Worm (Caenorhabditis elegans) whole organism, young adult: ENCODE results near the gene pgl-2.

Experiments used
- ama-1 ChIP-seq, 3 experiments: fragments of 150-350 bp in 1 of 3; sonication (generic microtip) in 2 of 3; optimal IDR thresholded peaks; 2 replicates each; lab custom pipeline; 2014 to 2018; ENCODE audit warnings: missing biosample characterization in 2 of 3, missing genetic modification characterization in 2 of 3, missing genetic modification reagents in 2 of 3
- ets-4 ChIP-seq: fragments of 200-800 bp; sonication (Bioruptor generic); optimal IDR thresholded peaks from 2 replicates; lab custom pipeline; 2018; ENCODE audit warnings: mild to moderate bottlenecking, missing genetic modification characterization, missing compliant biosample characterization
- him-1 ChIP-seq: sonication (generic microtip); optimal IDR thresholded peaks from 2 replicates; lab custom pipeline; 2016; ENCODE audit warnings: missing genotype, missing genetic modification reagents, missing genetic modification characterization, missing compliant biosample characterization
- nhr-80 ChIP-seq: sonication (generic microtip); optimal IDR thresholded peaks from 2 replicates; lab custom pipeline; 2016; ENCODE audit warnings: missing genetic modification characterization, missing compliant biosample characterization
- pha-4 ChIP-seq: fragments of 150-350 bp; sonication (generic microtip); optimal IDR thresholded peaks from 2 replicates; lab custom pipeline; 2014; ENCODE audit warnings: missing biosample characterization, missing genetic modification reagents, missing genetic modification characterization
- sea-2 ChIP-seq: fragments of 200-800 bp; sonication (Bioruptor generic); IDR thresholded peaks from 2 replicates; pipeline ENCODE4 v1.3.6; 2022; ENCODE audit warnings: missing genetic modification characterization, missing compliant biosample characterization

DNA sequence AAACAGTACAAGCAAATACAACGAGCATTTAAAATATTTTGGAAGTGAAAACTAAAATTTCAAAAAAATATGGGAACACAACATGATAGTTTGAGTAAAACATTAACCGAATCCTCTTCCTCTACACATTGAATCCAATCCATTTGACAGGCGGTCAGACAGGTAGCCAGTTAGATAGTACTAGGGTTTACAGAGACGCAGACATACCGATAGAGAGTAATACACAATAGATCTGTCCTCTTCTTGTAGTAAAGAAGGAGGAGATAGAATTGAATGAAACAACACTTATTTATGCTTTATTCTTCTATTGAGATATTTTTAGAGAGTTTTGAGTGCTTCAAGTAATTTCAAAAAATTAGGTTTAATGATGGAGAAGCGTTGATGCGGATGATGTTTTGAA, 6.5 kb downstream of the pgl-2 start:
- TF ChIP-seq ama-1 (optimal IDR thresholded peaks at IDR 0.05; lab: Kevin White, UChicago) (no peak), ama-1 (GFP tag; optimal IDR thresholded peaks at IDR 0.05; lab: Kevin White, UChicago) (no peak), sea-2 (no peak), ets-4 (GFP tag; lab: Kevin White, UChicago) (no peak), nhr-80 (tag; lab: Kevin White, UChicago) (no peak), pha-4 (tag; lab: Kevin White, UChicago) (no peak), him-1 (tag; lab: Kevin White, UChicago) (no peak)
